Fruit fly (Drosophila melanogaster) whole organism, embryonic: ENCODE data around the gene Arfip.

Experiments used
- CG11093 ChIP-seq: fragments of 200-800 bp; sonication (Bioruptor generic); IDR thresholded peaks from 3 replicates; pipeline ENCODE4 v1.3.6; 2022; ENCODE audit warnings: missing biosample characterization, missing genetic modification characterization
- CG12236 ChIP-seq: fragments of 200-800 bp; sonication (Bioruptor generic); optimal IDR thresholded peaks from 2 replicates; lab custom pipeline; 2016; ENCODE audit warnings: missing biosample characterization, missing genetic modification characterization
- CG12659 ChIP-seq: fragments of 200-800 bp; sonication (Bioruptor generic); optimal IDR thresholded peaks from 3 replicates; lab custom pipeline; 2017; ENCODE audit warnings: mild to moderate bottlenecking, missing biosample characterization, missing genetic modification reagents, missing genetic modification characterization
- CG13123 ChIP-seq: fragments of 200-800 bp; sonication (Bioruptor generic); optimal IDR thresholded peaks from 2 replicates; lab custom pipeline; 2016; ENCODE audit warnings: missing biosample characterization, missing genetic modification characterization
- CG15269 ChIP-seq: fragments of 200-800 bp; sonication (Bioruptor generic); optimal IDR thresholded peaks from 2 replicates; lab custom pipeline; 2018; ENCODE audit warnings: missing biosample characterization, mild to moderate bottlenecking, missing genetic modification characterization, moderate library complexity
- CG1529 ChIP-seq: fragments of 200-800 bp; sonication (Bioruptor generic); optimal IDR thresholded peaks from 3 replicates; lab custom pipeline; 2018; ENCODE audit warnings: missing biosample characterization, missing genetic modification characterization
- CG1603 ChIP-seq: fragments of 200-800 bp; sonication (Bioruptor generic); optimal IDR thresholded peaks from 2 replicates; lab custom pipeline; 2019; ENCODE audit warnings: missing biosample characterization, mild to moderate bottlenecking, missing genetic modification characterization, moderate library complexity
- CG17186 ChIP-seq: fragments of 200-800 bp; sonication (Bioruptor generic); optimal IDR thresholded peaks from 3 replicates; lab custom pipeline; 2017; ENCODE audit warnings: missing biosample characterization, missing genetic modification reagents, missing genetic modification characterization
- CG17361 ChIP-seq: fragments of 200-800 bp; sonication (Bioruptor generic); IDR thresholded peaks from 3 replicates; pipeline ENCODE4 v1.3.6; 2022; ENCODE audit warnings: missing biosample characterization, missing genetic modification characterization
- CG17802 ChIP-seq: fragments of 200-800 bp; sonication (Bioruptor generic); optimal IDR thresholded peaks from 2 replicates; lab custom pipeline; 2018; ENCODE audit warnings: missing biosample characterization, mild to moderate bottlenecking, missing genetic modification characterization, moderate library complexity
- CG30020 ChIP-seq: fragments of 200-800 bp; optimal IDR thresholded peaks from 2 replicates; lab custom pipeline; 2019; ENCODE audit warnings: missing biosample characterization, mild to moderate bottlenecking, missing genetic modification characterization, moderate library complexity
- CG32772 ChIP-seq: fragments of 200-800 bp; sonication (Bioruptor generic); IDR thresholded peaks from 2 replicates; pipeline ENCODE4 v1.3.6; 2022; ENCODE audit warnings: missing biosample characterization, missing genetic modification characterization
- CG34422 ChIP-seq: fragments of 200-800 bp; sonication (Bioruptor generic); IDR thresholded peaks from 3 replicates; pipeline ENCODE4 v1.3.6; 2022; ENCODE audit warnings: missing biosample characterization, missing genetic modification characterization
- CG6254 ChIP-seq: fragments of 200-800 bp; sonication (Bioruptor generic); optimal IDR thresholded peaks from 3 replicates; lab custom pipeline; 2017; ENCODE audit warnings: mild to moderate bottlenecking, missing biosample characterization, missing genetic modification reagents, missing genetic modification characterization
- CG6813 ChIP-seq: fragments of 200-800 bp; sonication (Bioruptor generic); optimal IDR thresholded peaks from 2 replicates; lab custom pipeline; 2017; ENCODE audit warnings: missing biosample characterization, missing genetic modification characterization, mild to moderate bottlenecking, moderate library complexity, missing genetic modification reagents
- CG9215 ChIP-seq: fragments of 200-800 bp; sonication (Bioruptor generic); IDR thresholded peaks from 2 replicates; pipeline ENCODE4 v1.3.6; 2022; ENCODE audit warnings: missing biosample characterization, missing genetic modification characterization
- Dp ChIP-seq: fragments of 200-800 bp; sonication (Bioruptor generic); optimal IDR thresholded peaks from 2 replicates; lab custom pipeline; 2018; ENCODE audit warnings: missing biosample characterization, mild to moderate bottlenecking, missing genetic modification characterization, moderate library complexity
- HLH4C ChIP-seq: fragments of 200-800 bp; sonication (Bioruptor generic); IDR thresholded peaks from 3 replicates; pipeline ENCODE4 v1.3.6; 2022; ENCODE audit warnings: missing biosample characterization, missing genetic modification characterization; ENCODE audit not compliant: partially characterized antibody
- Hmx ChIP-seq: fragments of 200-800 bp; sonication (Bioruptor generic); optimal IDR thresholded peaks from 2 replicates; lab custom pipeline; 2016; ENCODE audit warnings: missing biosample characterization, missing genetic modification characterization
- MESR4 ChIP-seq: fragments of 200-800 bp; sonication (Bioruptor generic); optimal IDR thresholded peaks from 2 replicates; lab custom pipeline; 2018; ENCODE audit warnings: missing biosample characterization, mild to moderate bottlenecking, missing genetic modification characterization, moderate library complexity
- MTF-1 ChIP-seq: fragments of 200-800 bp; sonication (Bioruptor generic); optimal IDR thresholded peaks from 2 replicates; lab custom pipeline; 2018; ENCODE audit warnings: missing biosample characterization, mild to moderate bottlenecking, missing genetic modification characterization, borderline replicate concordance
- Nf-YB ChIP-seq: fragments of 200-800 bp; sonication (Bioruptor generic); optimal IDR thresholded peaks from 3 replicates; lab custom pipeline; 2019; ENCODE audit warnings: missing biosample characterization, mild to moderate bottlenecking, missing genetic modification characterization, moderate library complexity
- Nf-YC ChIP-seq: fragments of 200-800 bp; optimal IDR thresholded peaks from 3 replicates; lab custom pipeline; 2019; ENCODE audit warnings: missing biosample characterization, mild to moderate bottlenecking, missing genetic modification characterization, moderate library complexity
- Oaz ChIP-seq: fragments of 200-800 bp; sonication (Bioruptor generic); IDR thresholded peaks from 2 replicates; pipeline ENCODE4 v1.3.6; 2022; ENCODE audit warnings: missing biosample characterization, missing genetic modification characterization
- ash1 ChIP-seq: fragments of 200-800 bp; sonication (Bioruptor generic); optimal IDR thresholded peaks from 2 replicates; lab custom pipeline; 2018; ENCODE audit warnings: missing biosample characterization, mild to moderate bottlenecking, missing genetic modification characterization
- br ChIP-seq: fragments of >200 bp; optimal IDR thresholded peaks from 2 replicates; lab custom pipeline; 2017
- cato ChIP-seq: fragments of 200-800 bp; sonication (Bioruptor generic); optimal IDR thresholded peaks from 2 replicates; lab custom pipeline; 2016; ENCODE audit warnings: missing biosample characterization, missing genetic modification characterization, borderline replicate concordance
- cg ChIP-seq: fragments of 200-800 bp; sonication (Bioruptor generic); optimal IDR thresholded peaks from 3 replicates; lab custom pipeline; 2019; ENCODE audit warnings: missing biosample characterization, mild to moderate bottlenecking, missing genetic modification characterization, moderate library complexity
- dpn ChIP-seq, 2 experiments: fragments of 200-800 bp; sonication (Bioruptor generic); optimal IDR thresholded peaks; 3 replicates each; lab custom pipeline; 2016; ENCODE audit warnings: missing biosample characterization in 2 of 2, missing genetic modification characterization in 2 of 2
- insv ChIP-seq, 2 experiments: fragments of 200-800 bp; sonication (Bioruptor generic); optimal IDR thresholded peaks; 3 replicates each; lab custom pipeline; 2016 to 2018; ENCODE audit warnings: missing biosample characterization in 2 of 2, missing genetic modification characterization in 2 of 2
- kay ChIP-seq: fragments of 200-800 bp; sonication (Bioruptor generic); optimal IDR thresholded peaks from 2 replicates; lab custom pipeline; 2016; ENCODE audit warnings: missing biosample characterization, missing genetic modification characterization
- nmo ChIP-seq: fragments of 200-800 bp; sonication (Bioruptor generic); optimal IDR thresholded peaks from 2 replicates; lab custom pipeline; 2018; ENCODE audit warnings: missing biosample characterization, mild to moderate bottlenecking, missing genetic modification characterization, moderate library complexity
- pfk ChIP-seq: fragments of 200-800 bp; sonication (Bioruptor generic); optimal IDR thresholded peaks from 2 replicates; lab custom pipeline; 2018; ENCODE audit warnings: missing biosample characterization, mild to moderate bottlenecking, missing genetic modification characterization, moderate library complexity
- pnt ChIP-seq: fragments of 200-800 bp; sonication (Bioruptor generic); optimal IDR thresholded peaks from 3 replicates; lab custom pipeline; 2016; ENCODE audit warnings: missing biosample characterization, missing genetic modification characterization
- pzg ChIP-seq: fragments of 200-800 bp; sonication (Bioruptor generic); optimal IDR thresholded peaks from 3 replicates; lab custom pipeline; 2018; ENCODE audit warnings: missing biosample characterization, mild to moderate bottlenecking, missing genetic modification characterization, moderate library complexity
- seq ChIP-seq: fragments of 200-800 bp; sonication (Bioruptor generic); IDR thresholded peaks from 2 replicates; pipeline ENCODE4 v1.3.6; 2022; ENCODE audit warnings: missing biosample characterization, missing genetic modification characterization
- sim ChIP-seq: fragments of 200-800 bp; sonication (Bioruptor generic); IDR thresholded peaks from 2 replicates; pipeline ENCODE4 v1.3.6; 2022; ENCODE audit warnings: missing biosample characterization, missing genetic modification characterization

The Arfip gene

DNA sequence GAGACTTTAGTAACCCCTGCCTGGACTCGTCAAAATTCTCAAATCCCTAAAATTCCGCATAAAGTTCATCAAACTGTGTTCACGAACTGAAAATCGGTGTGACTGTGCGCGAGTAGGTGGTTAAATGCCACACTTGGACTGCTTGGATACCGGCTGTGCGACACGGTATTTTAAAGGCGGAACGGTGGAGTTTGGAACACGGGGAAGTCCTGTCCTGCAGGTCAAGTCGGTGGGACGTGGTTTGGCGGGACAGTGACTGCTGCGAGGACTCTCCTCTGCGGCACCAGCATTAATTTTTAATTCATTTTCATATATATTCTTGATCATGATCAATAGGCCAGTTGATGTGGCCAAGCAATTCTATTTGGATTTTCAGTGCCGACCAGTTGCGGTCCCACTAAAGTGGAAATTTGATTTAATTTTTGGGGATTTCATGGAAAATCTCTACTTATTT lies at the start of gene Arfip, which contains the start of gene CG17721 (continued):
- no peak for TF ChIP-seq Oaz (GFP tag; lab: Robert Waterston, UW)
- no peak for TF ChIP-seq CG11093
- TF ChIP-seq MTF-1 (GFP tag; lab: Kevin White, UChicago), result no peak
- TF ChIP-seq CG1603 (tag; lab: Kevin White, UChicago), result peak; percentile 67
- TF ChIP-seq CG17186, result peak; percentile 31
- TF ChIP-seq CG15269, result no peak
- TF ChIP-seq kay (GFP tag; lab: Kevin White, UChicago), result no peak
- TF ChIP-seq CG9215 (GFP tag; lab: Robert Waterston, UW), result no peak
- no peak for TF ChIP-seq CG12236 (GFP tag; lab: Kevin White, UChicago)
- TF ChIP-seq br (lab: Kevin White, UChicago), result no peak
- peak; percentile 68 for TF ChIP-seq nmo (GFP tag; lab: Kevin White, UChicago)
- TF ChIP-seq CG1529, result no peak
- no peak for TF ChIP-seq dpn (GFP tag; optimal IDR thresholded peaks at IDR 0.05; lab: Kevin White, UChicago)
- no peak for TF ChIP-seq cato (GFP tag; lab: Kevin White, UChicago)
- TF ChIP-seq CG17361 (GFP tag; lab: Robert Waterston, UW), result 0 out of 3 replicates have a peak, but pooled peaks have one; percentile 17
- TF ChIP-seq CG34422 (GFP tag; lab: Robert Waterston, UW), result peak; percentile 53; the same call in 1 of the 3 replicates
- TF ChIP-seq CG12659 (GFP tag; lab: Kevin White, UChicago), result peak; percentile 81
- peak; percentile 5 for TF ChIP-seq CG17802 (tag; lab: Kevin White, UChicago)
- TF ChIP-seq insv (GFP tag; optimal IDR thresholded peaks at IDR 0.05; lab: Kevin White, UChicago), result peak in 1 of 2 experiments; percentile 30
- TF ChIP-seq MESR4 (GFP tag; lab: Kevin White, UChicago), result peak; percentile 73
- no peak for TF ChIP-seq pnt
- no peak for TF ChIP-seq CG13123 (GFP tag; lab: Kevin White, UChicago)
- peak; percentile 96 for TF ChIP-seq pfk (GFP tag; lab: Kevin White, UChicago)
- no peak for TF ChIP-seq ash1 (GFP tag; lab: Kevin White, UChicago)
- TF ChIP-seq pzg (GFP tag; lab: Kevin White, UChicago), result peak; percentile 89
- TF ChIP-seq CG6254 (GFP tag; lab: Kevin White, UChicago), result no peak
- no peak for TF ChIP-seq CG6813
- TF ChIP-seq Dp (GFP tag; lab: Kevin White, UChicago), result peak; percentile 44
- TF ChIP-seq sim (GFP tag; lab: Robert Waterston, UW), result no peak

DNA sequence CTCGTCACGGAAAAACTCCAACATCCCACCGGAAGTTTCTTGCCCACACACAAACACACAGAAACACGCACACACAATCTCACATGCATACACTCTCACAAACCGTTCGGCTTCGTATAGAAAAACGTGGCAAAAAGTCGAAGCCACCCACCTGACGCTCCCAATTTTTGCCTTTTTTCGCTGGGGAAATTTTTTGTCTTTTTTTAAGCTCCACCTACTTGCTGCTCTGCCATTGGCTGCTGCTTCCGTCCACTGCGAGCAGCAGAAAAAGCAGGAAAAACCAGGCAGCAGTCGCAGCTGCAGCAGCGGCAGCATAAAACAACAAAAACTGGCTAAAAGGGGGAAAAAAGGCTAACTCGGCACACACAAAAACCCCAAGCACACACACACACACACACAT lies 47.1 kb upstream of the Arfip start:
- TF ChIP-seq HLH4C (no peak), Nf-YB (peak; percentile 72), Nf-YC (peak; percentile 69), Hmx (GFP tag; lab: Kevin White, UChicago) (no peak)

DNA sequence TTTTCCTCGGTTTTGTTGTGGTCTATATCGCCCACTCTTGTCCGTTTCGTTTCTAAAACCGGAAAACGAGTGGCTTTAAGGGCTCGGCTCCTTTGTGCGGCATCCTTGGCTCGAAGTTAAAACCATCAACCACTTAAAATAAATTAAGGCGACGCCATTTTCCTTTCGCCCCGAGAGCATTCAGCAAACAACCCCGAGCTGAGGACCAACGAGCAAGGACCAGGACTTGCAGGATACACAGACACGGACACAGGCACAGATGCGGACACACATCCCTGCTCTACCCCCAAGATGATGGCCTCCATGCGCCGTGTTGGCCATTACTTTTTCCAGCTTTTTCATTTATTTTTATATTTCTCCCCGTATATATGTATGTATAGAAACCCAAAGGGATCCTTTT lies 37.9 kb upstream of the Arfip start:
- TF ChIP-seq CG30020 (no peak), CG32772 (GFP tag; lab: Robert Waterston, UW) (no peak), cg (GFP tag; lab: Kevin White, UChicago) (peak; percentile 12), seq (GFP tag; lab: Robert Waterston, UW) (peak; percentile 59; the same call in 1 of the 2 replicates), Nf-YC (peak; percentile 84), Nf-YB (peak; percentile 90)
